Fruit fly (Drosophila melanogaster): Measurements from ENCODE around the gene Lim3.

Lim3 gene

DNA sequence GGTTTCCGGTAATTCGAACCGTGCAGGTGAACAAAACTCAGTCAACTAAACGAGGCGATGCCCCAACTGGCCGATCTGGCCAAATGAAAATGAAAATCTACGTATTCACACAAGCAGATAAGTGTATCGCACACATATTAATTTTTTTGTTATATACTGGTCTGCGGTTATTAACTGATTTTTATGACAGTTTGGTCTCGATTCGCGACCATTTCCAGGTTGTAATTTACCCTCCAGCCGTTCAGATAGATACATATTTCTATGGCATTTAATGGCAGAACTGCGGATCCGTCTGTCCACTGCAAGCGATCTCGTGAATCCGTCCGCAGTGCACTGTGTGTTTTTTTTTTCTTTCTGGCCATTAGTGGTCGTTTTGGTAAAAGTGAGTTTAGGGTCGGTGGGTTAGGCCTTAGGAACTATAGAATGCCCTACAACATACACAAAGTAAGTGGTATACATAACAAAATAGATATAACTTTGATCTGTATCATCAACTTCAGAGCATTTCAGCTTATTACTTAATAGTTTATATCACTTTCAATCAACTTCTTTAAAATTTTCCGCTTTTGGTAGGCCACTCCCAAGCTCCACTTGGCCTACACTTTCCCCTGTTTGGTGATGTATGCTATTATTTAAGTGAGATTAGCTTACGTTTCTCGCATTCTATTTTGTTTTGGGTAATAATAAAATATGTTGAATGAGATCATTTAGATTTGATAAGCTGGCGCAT, 34.0 kb downstream of the Lim3 start, which contains the start of gene CG17572:
Gene CG17572, minus strand, starts transcription at position 51 of the 730 bp plus-strand sequence.
- TF ChIP-seq woc (GFP tag; optimal IDR thresholded peaks at IDR 0.05) (no peak), dsf (GFP tag; optimal IDR thresholded peaks at IDR 0.05; ENCODE audit: borderline replicate concordance) (no peak), sage (GFP tag; optimal IDR thresholded peaks at IDR 0.05) (no peak), fru (GFP tag; optimal IDR thresholded peaks at IDR 0.05) (no peak), sv (GFP tag; optimal IDR thresholded peaks at IDR 0.05) (no peak), Myc (optimal IDR thresholded peaks at IDR 0.05) (no peak), tai (GFP tag; optimal IDR thresholded peaks at IDR 0.05) (no peak), OdsH (GFP tag; optimal IDR thresholded peaks at IDR 0.05) (no peak), Jra (GFP tag; optimal IDR thresholded peaks at IDR 0.05) (no peak), N (GFP tag; optimal IDR thresholded peaks at IDR 0.05) (no peak), Vsx2 (GFP tag; optimal IDR thresholded peaks at IDR 0.05; ENCODE audit: partially characterized antibody) (no peak), dmrt93B (GFP tag; optimal IDR thresholded peaks at IDR 0.05) (no peak), Abd-B (GFP tag; optimal IDR thresholded peaks at IDR 0.05) (no peak), Hr83 (GFP tag; optimal IDR thresholded peaks at IDR 0.05; ENCODE audit: poor library complexity, severe bottlenecking) (no peak), CG9705 (GFP tag; optimal IDR thresholded peaks at IDR 0.05) (no peak), GATAd (GFP tag; optimal IDR thresholded peaks at IDR 0.05) (no peak)

DNA sequence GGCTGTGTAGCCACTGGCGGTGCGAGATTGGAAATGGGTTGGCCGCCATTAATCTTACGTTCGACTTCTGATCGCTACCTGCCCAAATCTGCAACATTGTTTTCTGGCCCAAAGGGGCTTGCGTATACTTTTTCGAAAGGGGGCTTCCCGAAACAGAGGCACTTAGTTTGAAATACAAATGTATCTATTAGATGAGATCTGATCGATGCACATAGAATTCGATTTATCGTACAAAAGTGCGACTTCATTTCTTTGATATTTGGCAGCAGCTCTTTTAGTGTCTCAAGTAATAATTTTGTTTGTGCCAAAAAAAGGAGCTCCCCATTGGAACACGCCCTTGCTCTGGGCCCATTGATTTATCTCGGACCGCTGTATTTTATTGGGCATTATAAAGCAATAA, 36.5 kb downstream of the Lim3 start:
- no peak for TF ChIP-seq Sp1 (GFP tag; optimal IDR thresholded peaks at IDR 0.05)
- peak; percentile 31 for TF ChIP-seq fru (GFP tag; optimal IDR thresholded peaks at IDR 0.05)
- TF ChIP-seq foxo (GFP tag; optimal IDR thresholded peaks at IDR 0.05), result peak in 1 of 2 experiments; percentile 39
- no peak for TF ChIP-seq GATAd (GFP tag; optimal IDR thresholded peaks at IDR 0.05)
- TF ChIP-seq Myc (optimal IDR thresholded peaks at IDR 0.05), result no peak
- no peak for TF ChIP-seq dl (GFP tag; optimal IDR thresholded peaks at IDR 0.05; ENCODE audit: insufficient read depth in 1 of 2, partially characterized antibody in 2 of 2)
- TF ChIP-seq CrebA (GFP tag; optimal IDR thresholded peaks at IDR 0.05; ENCODE audit: borderline replicate concordance), result no peak
- TF ChIP-seq HLH106 (tag; optimal IDR thresholded peaks at IDR 0.05), result peak; percentile 62
- TF ChIP-seq br (GFP tag; optimal IDR thresholded peaks at IDR 0.05), result peak; percentile 29
- TF ChIP-seq rgr (GFP tag; optimal IDR thresholded peaks at IDR 0.05), result no peak
- TF ChIP-seq ey (GFP tag; optimal IDR thresholded peaks at IDR 0.05), result peak; percentile 29
- TF ChIP-seq h (GFP tag; optimal IDR thresholded peaks at IDR 0.05), result peak; percentile 42
- peak; percentile 12 for TF ChIP-seq OdsH (GFP tag; optimal IDR thresholded peaks at IDR 0.05)
- peak; percentile 73 for TF ChIP-seq woc (GFP tag; optimal IDR thresholded peaks at IDR 0.05)
- peak; percentile 14 for TF ChIP-seq dmrt93B (GFP tag; optimal IDR thresholded peaks at IDR 0.05)

DNA sequence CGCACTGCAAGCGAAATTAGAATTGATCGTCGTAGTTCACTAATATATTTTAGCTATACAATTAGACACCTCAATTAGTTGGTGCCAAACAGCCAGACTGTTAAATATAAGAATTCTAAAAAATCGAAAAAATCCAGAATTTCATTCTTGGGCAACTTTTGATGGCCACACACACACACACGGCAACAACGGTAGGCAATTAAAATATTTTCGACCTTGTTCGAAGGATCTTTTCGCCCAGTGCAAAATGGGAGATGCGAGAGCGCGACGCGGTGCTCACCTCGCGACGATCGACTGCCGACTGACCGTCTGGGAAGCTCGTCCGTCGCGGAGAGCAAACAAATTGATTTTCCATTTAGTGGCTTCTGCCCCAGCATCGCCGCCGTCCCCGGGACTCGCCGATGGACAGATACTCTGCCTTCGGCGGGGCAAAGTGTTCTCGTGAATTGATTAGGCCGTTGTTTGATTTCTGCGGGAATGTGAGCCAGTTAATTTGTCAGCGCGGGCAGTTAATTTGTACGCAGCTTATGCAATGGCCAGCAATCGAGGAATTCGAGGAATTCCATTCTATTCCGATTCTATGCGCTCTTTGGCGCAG, 38.6 kb downstream of the Lim3 start, which contains the start of gene CG10702:
Gene CG10702, minus strand, starts transcription at position 304 of the 598 bp plus-strand sequence.
- no peak for TF ChIP-seq HLH106 (tag; optimal IDR thresholded peaks at IDR 0.05)
- TF ChIP-seq woc (GFP tag; optimal IDR thresholded peaks at IDR 0.05), result peak; percentile 45

DNA sequence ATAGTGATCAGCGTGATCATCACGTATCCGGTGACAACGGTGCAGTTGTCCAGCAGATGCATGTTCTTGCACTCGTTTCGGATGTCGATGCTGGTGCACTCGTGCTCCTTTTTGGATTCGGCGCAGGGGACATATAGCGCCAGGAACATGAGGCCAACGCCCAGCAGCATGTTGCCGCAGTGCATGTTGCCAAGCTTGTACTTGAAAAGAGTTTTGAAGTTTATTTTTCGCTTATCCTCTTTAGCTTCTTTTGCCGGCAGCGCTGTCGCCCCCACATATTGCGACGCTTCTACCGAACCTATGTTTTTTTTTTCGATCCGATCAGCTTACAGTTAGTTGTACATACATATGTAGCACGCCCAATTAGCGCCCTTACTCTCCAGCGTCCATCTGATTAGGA, 39.8 kb downstream of the Lim3 start:
- TF ChIP-seq dl (GFP tag; optimal IDR thresholded peaks at IDR 0.05; ENCODE audit: insufficient read depth in 1 of 2, partially characterized antibody in 2 of 2), result no peak
- TF ChIP-seq HLH106 (tag; optimal IDR thresholded peaks at IDR 0.05), result no peak
- no peak for TF ChIP-seq fru (GFP tag; optimal IDR thresholded peaks at IDR 0.05)
- TF ChIP-seq OdsH (GFP tag; optimal IDR thresholded peaks at IDR 0.05), result no peak
- TF ChIP-seq Mio (GFP tag; optimal IDR thresholded peaks at IDR 0.05), result no peak
- TF ChIP-seq Rel (GFP tag; optimal IDR thresholded peaks at IDR 0.05), result no peak
- no peak for TF ChIP-seq Rel (tag; optimal IDR thresholded peaks at IDR 0.05)
- TF ChIP-seq Jra (GFP tag; optimal IDR thresholded peaks at IDR 0.05), result no peak
- no peak for TF ChIP-seq Hnf4 (GFP tag; optimal IDR thresholded peaks at IDR 0.05)
- no peak for TF ChIP-seq CrebA (GFP tag; optimal IDR thresholded peaks at IDR 0.05; ENCODE audit: borderline replicate concordance)
- no peak for TF ChIP-seq rgr (GFP tag; optimal IDR thresholded peaks at IDR 0.05)
- TF ChIP-seq br (GFP tag; optimal IDR thresholded peaks at IDR 0.05), result no peak
- TF ChIP-seq brk (GFP tag; optimal IDR thresholded peaks at IDR 0.05), result no peak
- no peak for TF ChIP-seq CG9705 (GFP tag; optimal IDR thresholded peaks at IDR 0.05)
- TF ChIP-seq Vsx2 (GFP tag; optimal IDR thresholded peaks at IDR 0.05; ENCODE audit: partially characterized antibody), result no peak
- TF ChIP-seq CG32264 (GFP tag; optimal IDR thresholded peaks at IDR 0.05), result no peak
- no peak for TF ChIP-seq ey (GFP tag; optimal IDR thresholded peaks at IDR 0.05)
- no peak for TF ChIP-seq GATAd (GFP tag; optimal IDR thresholded peaks at IDR 0.05)
- TF ChIP-seq Hr83 (GFP tag; optimal IDR thresholded peaks at IDR 0.05; ENCODE audit: poor library complexity, severe bottlenecking), result no peak

Data from whole organism, wandering third instar larva.